Worm (Caenorhabditis elegans): ENCODE data around the gene arrd-17.
A peak's percentile ranks its signal among the peaks of the same experiment; 100 is the strongest.

Gene arrd-17

ce11 chrIII:13672654-13673330 is 42.2 kb upstream of the arrd-17 start, which contains the start of gene aqp-11:
Gene aqp-11 (plus strand): TSS chrIII:13673280.
- TF ChIP-seq nhr-102 (tag; optimal IDR thresholded peaks at IDR 0.05) (no peak), aly-2 (tag; optimal IDR thresholded peaks at IDR 0.05) (no peak), rbr-2 (tag; optimal IDR thresholded peaks at IDR 0.05) (no peak), nhr-42 (GFP tag; IDR thresholded peaks at IDR 0.05) (no peak), ceh-20 (GFP tag; IDR thresholded peaks at IDR 0.05) (no peak), ZK546.5 (tag; optimal IDR thresholded peaks at IDR 0.05) (no peak), dve-1 (tag; optimal IDR thresholded peaks at IDR 0.05; ENCODE audit: insufficient read depth) (peak; percentile 51), nhr-11 (tag; optimal IDR thresholded peaks at IDR 0.05) (no peak), nhr-10 (tag; optimal IDR thresholded peaks at IDR 0.05) (no peak), nhr-28 (tag; optimal IDR thresholded peaks at IDR 0.05) (peak; percentile 41), daf-8 (GFP tag; IDR thresholded peaks at IDR 0.05) (no peak), php-3 (GFP tag; IDR thresholded peaks at IDR 0.05) (0 out of 2 replicates have a peak, but pooled peaks have one; percentile 47), mxl-3 (GFP tag; optimal IDR thresholded peaks at IDR 0.05) (peak; percentile 37), hlh-30 (tag; optimal IDR thresholded peaks at IDR 0.05; ENCODE audit: insufficient read depth) (peak; percentile 5), pqm-1 (tag; optimal IDR thresholded peaks at IDR 0.05) (peak; percentile 52), unc-130 (GFP tag; optimal IDR thresholded peaks at IDR 0.05) (no peak), lin-13 (GFP tag; optimal IDR thresholded peaks at IDR 0.05) (no peak), daf-16 (GFP tag; optimal IDR thresholded peaks at IDR 0.05) (no peak), daf-16 (tag; optimal IDR thresholded peaks at IDR 0.05) (peak; percentile 47), cey-2 (tag; optimal IDR thresholded peaks at IDR 0.05; ENCODE audit: borderline replicate concordance, insufficient read depth) (no peak), hlh-11 (tag; optimal IDR thresholded peaks at IDR 0.05) (no peak), ceh-62 (tag; optimal IDR thresholded peaks at IDR 0.05) (no peak), dmd-6 (GFP tag; IDR thresholded peaks at IDR 0.05) (peak; percentile 48; the same call in 1 of the 2 replicates)

ce11 chrIII:13669519-13669918 is 38.9 kb upstream of the arrd-17 start:
- peak in 1 of 2 experiments; percentile 92 for TF ChIP-seq unc-62 (GFP tag; optimal IDR thresholded peaks at IDR 0.05 in 1 of 2)
- TF ChIP-seq unc-62 (tag; optimal IDR thresholded peaks at IDR 0.05) = no peak
- TF ChIP-seq mep-1 (tag; optimal IDR thresholded peaks at IDR 0.05) = no peak
- TF ChIP-seq daf-16 (GFP tag; optimal IDR thresholded peaks at IDR 0.05) = no peak
- no peak for TF ChIP-seq daf-16 (tag; optimal IDR thresholded peaks at IDR 0.05)
- TF ChIP-seq hmg-1.1 (GFP tag; IDR thresholded peaks at IDR 0.05) = no peak

- TF ChIP-seq unc-62 (GFP tag; optimal IDR thresholded peaks at IDR 0.05 in 1 of 2) = peak in 1 of 2 experiments; percentile 47
- TF ChIP-seq unc-62 (tag; optimal IDR thresholded peaks at IDR 0.05) = no peak
- no peak for TF ChIP-seq madf-5 (GFP tag; IDR thresholded peaks at IDR 0.05)
These were observed 37.1 kb upstream of the arrd-17 start, which contains the start of gene flp-15 for ce11 chrIII:13667739-13668138. Gene flp-15 (minus strand): TSS chrIII:13667839.

ce11 chrIII:13666406-13666805 is 35.8 kb upstream of the arrd-17 start:
- TF ChIP-seq dve-1 (tag; optimal IDR thresholded peaks at IDR 0.05; ENCODE audit: insufficient read depth) = no peak
- no peak for TF ChIP-seq tag-97 (GFP tag; IDR thresholded peaks at IDR 0.05)
- no peak for TF ChIP-seq snpc-1.2 (GFP tag; IDR thresholded peaks at IDR 0.05)
- TF ChIP-seq egl-27 (tag; optimal IDR thresholded peaks at IDR 0.05) = no peak
- peak in 1 of 2 experiments; percentile 64 for TF ChIP-seq unc-62 (GFP tag; optimal IDR thresholded peaks at IDR 0.05 in 1 of 2)
- no peak for TF ChIP-seq unc-62 (tag; optimal IDR thresholded peaks at IDR 0.05)
- TF ChIP-seq nhr-25 (tag; optimal IDR thresholded peaks at IDR 0.05; ENCODE audit: borderline replicate concordance, insufficient read depth) = no peak
- peak in 1 of 2 experiments; percentile 42 for TF ChIP-seq lsy-2 (tag; optimal IDR thresholded peaks at IDR 0.05)
- no peak for TF ChIP-seq daf-19 (GFP tag; conservative IDR thresholded peaks at IDR 0.05)
- TF ChIP-seq ceh-32 (tag; optimal IDR thresholded peaks at IDR 0.05; ENCODE audit: poor library complexity) = no peak
- no peak for TF ChIP-seq R02D3.7 (tag; optimal IDR thresholded peaks at IDR 0.05)
- TF ChIP-seq ceh-82 (tag; optimal IDR thresholded peaks at IDR 0.05) = no peak
- no peak for TF ChIP-seq daf-8 (GFP tag; IDR thresholded peaks at IDR 0.05)
- TF ChIP-seq ceh-62 (tag; optimal IDR thresholded peaks at IDR 0.05) = no peak
- TF ChIP-seq pha-4 (GFP tag; IDR thresholded peaks at IDR 0.05) = no peak
- no peak for TF ChIP-seq pha-4 (tag; optimal IDR thresholded peaks at IDR 0.05)
- no peak for TF ChIP-seq mes-2 (tag; optimal IDR thresholded peaks at IDR 0.05; ENCODE audit: poor library complexity, severe bottlenecking)
- TF ChIP-seq fkh-10 (GFP tag; optimal IDR thresholded peaks at IDR 0.05) = no peak

All from whole organism, L4 larva.